Fruit fly (Drosophila melanogaster): ENCODE data around the gene CG43062.

dm6 chr3R:11741730-11742203 lies 8.4 kb upstream of the CG43062 start, which contains the start of the genes Blm and CG14722:
- TF ChIP-seq psq (optimal IDR thresholded peaks at IDR 0.05), result no peak
- TF ChIP-seq Myc (optimal IDR thresholded peaks at IDR 0.05), result no peak
- no peak for TF ChIP-seq Sin3A (optimal IDR thresholded peaks at IDR 0.05)
- no peak for TF ChIP-seq ttk (optimal IDR thresholded peaks at IDR 0.05)
- TF ChIP-seq h (optimal IDR thresholded peaks at IDR 0.05), result no peak
- no peak for TF ChIP-seq insv (optimal IDR thresholded peaks at IDR 0.05)
